Fruit fly (Drosophila melanogaster): ENCODE measurements around the gene CG46270.

- no peak for TF ChIP-seq h (optimal IDR thresholded peaks at IDR 0.05)
- TF ChIP-seq Sin3A (optimal IDR thresholded peaks at IDR 0.05), result no peak
- no peak for TF ChIP-seq insv (optimal IDR thresholded peaks at IDR 0.05)
These were observed 40.0 kb upstream of the CG46270 start for dm6 chr3R:10468207-10468606.
